Fruit fly (Drosophila melanogaster) whole organism, embryonic: ENCODE results near the gene Nph.

ENCODE experiments used
- Antp ChIP-seq: fragments of 200-800 bp; sonication (Bioruptor generic); optimal IDR thresholded peaks from 3 replicates; lab custom pipeline; 2016; ENCODE audit warnings: missing biosample characterization, missing genetic modification characterization
- Atf6 ChIP-seq: fragments of 200-800 bp; sonication (Bioruptor generic); IDR thresholded peaks from 2 replicates; pipeline ENCODE4 v1.3.6; 2022; ENCODE audit warnings: missing biosample characterization, missing genetic modification characterization
- BEAF-32 ChIP-seq: fragments of 200-800 bp; sonication (Bioruptor generic); optimal IDR thresholded peaks from 3 replicates; lab custom pipeline; 2017; ENCODE audit warnings: missing biosample characterization, missing genetic modification characterization, mild to moderate bottlenecking, moderate library complexity, missing genetic modification reagents
- Bdp1 ChIP-seq: fragments of 200-800 bp; sonication (Bioruptor generic); optimal IDR thresholded peaks from 3 replicates; lab custom pipeline; 2016; ENCODE audit warnings: missing biosample characterization, missing genetic modification characterization
- Bgb ChIP-seq: fragments of 200-800 bp; sonication (Bioruptor generic); IDR thresholded peaks from 2 replicates; pipeline ENCODE4 v1.3.6; 2022; ENCODE audit warnings: missing biosample characterization, missing genetic modification characterization; ENCODE audit not compliant: partially characterized antibody
- CG10366 ChIP-seq: fragments of 200-800 bp; sonication (Bioruptor generic); IDR thresholded peaks from 2 replicates; pipeline ENCODE4 v1.3.6; 2022; ENCODE audit warnings: missing biosample characterization, missing genetic modification characterization
- CG11247 ChIP-seq: fragments of 200-800 bp; sonication (Bioruptor generic); IDR thresholded peaks from 2 replicates; pipeline ENCODE4 v1.3.6; 2022; ENCODE audit warnings: missing biosample characterization, missing genetic modification characterization
- CG11723 ChIP-seq: fragments of 200-800 bp; sonication (Bioruptor generic); optimal IDR thresholded peaks from 2 replicates; lab custom pipeline; 2017; ENCODE audit warnings: missing biosample characterization, mild to moderate bottlenecking, missing genetic modification characterization
- CG12236 ChIP-seq: fragments of 200-800 bp; sonication (Bioruptor generic); optimal IDR thresholded peaks from 2 replicates; lab custom pipeline; 2016; ENCODE audit warnings: missing biosample characterization, missing genetic modification characterization
- CG12769 ChIP-seq: fragments of 200-800 bp; sonication (Bioruptor generic); optimal IDR thresholded peaks from 2 replicates; lab custom pipeline; 2019; ENCODE audit warnings: missing biosample characterization, mild to moderate bottlenecking, missing genetic modification characterization, moderate library complexity
- CG13123 ChIP-seq: fragments of 200-800 bp; sonication (Bioruptor generic); optimal IDR thresholded peaks from 2 replicates; lab custom pipeline; 2016; ENCODE audit warnings: missing biosample characterization, missing genetic modification characterization
- CG14667 ChIP-seq: fragments of 200-800 bp; sonication (Bioruptor generic); IDR thresholded peaks from 2 replicates; pipeline ENCODE4 v1.3.6; 2022; ENCODE audit warnings: missing biosample characterization, missing genetic modification characterization
- CG15601 ChIP-seq: fragments of 200-800 bp; sonication (Bioruptor generic); optimal IDR thresholded peaks from 3 replicates; lab custom pipeline; 2019; ENCODE audit warnings: missing biosample characterization, mild to moderate bottlenecking, missing genetic modification characterization, moderate library complexity
- CG2199 ChIP-seq: fragments of 200-800 bp; sonication (Bioruptor generic); IDR thresholded peaks from 3 replicates; pipeline ENCODE4 v1.3.6; 2022; ENCODE audit warnings: missing biosample characterization, missing genetic modification characterization
- CG2678 ChIP-seq: fragments of 200-800 bp; sonication (Bioruptor generic); optimal IDR thresholded peaks from 3 replicates; lab custom pipeline; 2019; ENCODE audit warnings: missing biosample characterization, mild to moderate bottlenecking, missing genetic modification characterization, moderate library complexity
- CG3838 ChIP-seq: fragments of 200-800 bp; sonication (Bioruptor generic); optimal IDR thresholded peaks from 3 replicates; lab custom pipeline; 2016; ENCODE audit warnings: missing biosample characterization, missing genetic modification characterization
- CG43689 ChIP-seq: fragments of 200-800 bp; sonication (Bioruptor generic); IDR thresholded peaks from 2 replicates; pipeline ENCODE4 v1.3.6; 2022; ENCODE audit warnings: missing biosample characterization, missing genetic modification characterization
- CG5245 ChIP-seq: fragments of 200-800 bp; sonication (Bioruptor generic); optimal IDR thresholded peaks from 3 replicates; lab custom pipeline; 2016; ENCODE audit warnings: missing biosample characterization, missing genetic modification characterization
- CG6654 ChIP-seq: fragments of 200-800 bp; sonication (Bioruptor generic); optimal IDR thresholded peaks from 2 replicates; lab custom pipeline; 2017; ENCODE audit warnings: missing biosample characterization, mild to moderate bottlenecking, missing genetic modification characterization
- CG6765 ChIP-seq: fragments of 200-800 bp; sonication (Bioruptor generic); optimal IDR thresholded peaks from 3 replicates; lab custom pipeline; 2017; ENCODE audit warnings: missing biosample characterization, mild to moderate bottlenecking, missing genetic modification characterization
- CG6813 ChIP-seq: fragments of 200-800 bp; sonication (Bioruptor generic); optimal IDR thresholded peaks from 2 replicates; lab custom pipeline; 2017; ENCODE audit warnings: missing biosample characterization, missing genetic modification characterization, mild to moderate bottlenecking, moderate library complexity, missing genetic modification reagents
- CG8089 ChIP-seq: fragments of 200-800 bp; sonication (Bioruptor generic); optimal IDR thresholded peaks from 3 replicates; lab custom pipeline; 2016; ENCODE audit warnings: missing biosample characterization, missing genetic modification characterization
- CG9932 ChIP-seq: fragments of 200-800 bp; sonication (Bioruptor generic); IDR thresholded peaks from 2 replicates; pipeline ENCODE4 v1.3.6; 2022; ENCODE audit warnings: missing biosample characterization, missing genetic modification characterization
- CTCF ChIP-seq: fragments of 200-800 bp; sonication (Bioruptor generic); optimal IDR thresholded peaks from 2 replicates; lab custom pipeline; 2017; ENCODE audit warnings: missing biosample characterization, mild to moderate bottlenecking, missing genetic modification characterization, moderate library complexity
- Chrac-16 ChIP-seq: fragments of 200-800 bp; sonication (Bioruptor generic); optimal IDR thresholded peaks from 3 replicates; lab custom pipeline; 2016; ENCODE audit warnings: missing biosample characterization, missing genetic modification characterization
- Dip3 ChIP-seq: fragments of 200-800 bp; sonication (Bioruptor generic); optimal IDR thresholded peaks from 3 replicates; lab custom pipeline; 2016; ENCODE audit warnings: missing biosample characterization, missing genetic modification characterization
- Fer2 ChIP-seq: fragments of 200-800 bp; sonication (Bioruptor generic); optimal IDR thresholded peaks from 2 replicates; lab custom pipeline; 2018; ENCODE audit warnings: missing biosample characterization, mild to moderate bottlenecking, missing genetic modification characterization, moderate library complexity
- HLHmδ ChIP-seq: fragments of 200-800 bp; sonication (Bioruptor generic); optimal IDR thresholded peaks from 2 replicates; lab custom pipeline; 2018; ENCODE audit warnings: missing biosample characterization, mild to moderate bottlenecking, missing genetic modification characterization, moderate library complexity
- Hr78 ChIP-seq, 2 experiments: fragments of 200-800 bp in 1 of 2; fragments of >200 bp in 1 of 2; sonication (Bioruptor generic) in 1 of 2; optimal IDR thresholded peaks; 2 replicates each; lab custom pipeline; 2017 to 2019; ENCODE audit warnings: missing biosample characterization in 2 of 2, missing genetic modification characterization in 2 of 2, mild to moderate bottlenecking in 1 of 2, moderate library complexity in 1 of 2
- Lim3 ChIP-seq: fragments of 200-800 bp; sonication (Bioruptor generic); IDR thresholded peaks from 2 replicates; pipeline ENCODE4 v1.3.6; 2022; ENCODE audit warnings: missing biosample characterization, missing genetic modification characterization
- Myb ChIP-seq: fragments of 200-800 bp; sonication (Bioruptor generic); optimal IDR thresholded peaks from 2 replicates; lab custom pipeline; 2016; ENCODE audit warnings: missing biosample characterization, missing genetic modification characterization
- NFAT ChIP-seq: fragments of 200-800 bp; sonication (Bioruptor generic); IDR thresholded peaks from 2 replicates; pipeline ENCODE4 v1.3.6; 2022; ENCODE audit warnings: missing biosample characterization, missing genetic modification characterization
- Nf-YB ChIP-seq: fragments of 200-800 bp; sonication (Bioruptor generic); optimal IDR thresholded peaks from 3 replicates; lab custom pipeline; 2019; ENCODE audit warnings: missing biosample characterization, mild to moderate bottlenecking, missing genetic modification characterization, moderate library complexity
- NfI ChIP-seq: fragments of 200-800 bp; sonication (Bioruptor generic); optimal IDR thresholded peaks from 3 replicates; lab custom pipeline; 2018; ENCODE audit warnings: missing biosample characterization, mild to moderate bottlenecking, missing genetic modification characterization, moderate library complexity
- Sry-β ChIP-seq: fragments of 200-800 bp; sonication (Bioruptor generic); optimal IDR thresholded peaks from 2 replicates; lab custom pipeline; 2018; ENCODE audit warnings: missing biosample characterization, mild to moderate bottlenecking, missing genetic modification characterization, moderate library complexity
- cg ChIP-seq: fragments of 200-800 bp; sonication (Bioruptor generic); optimal IDR thresholded peaks from 3 replicates; lab custom pipeline; 2019; ENCODE audit warnings: missing biosample characterization, mild to moderate bottlenecking, missing genetic modification characterization, moderate library complexity
- dpn ChIP-seq, 2 experiments: fragments of 200-800 bp; sonication (Bioruptor generic); optimal IDR thresholded peaks; 3 replicates each; lab custom pipeline; 2016; ENCODE audit warnings: missing biosample characterization in 2 of 2, missing genetic modification characterization in 2 of 2
- gsb ChIP-seq: fragments of 200-800 bp; sonication (Bioruptor generic); IDR thresholded peaks from 2 replicates; pipeline ENCODE4 v1.3.6; 2022; ENCODE audit warnings: missing biosample characterization, missing genetic modification characterization
- kay ChIP-seq: fragments of 200-800 bp; sonication (Bioruptor generic); optimal IDR thresholded peaks from 2 replicates; lab custom pipeline; 2016; ENCODE audit warnings: missing biosample characterization, missing genetic modification characterization
- pita ChIP-seq: fragments of 200-800 bp; sonication (Bioruptor generic); optimal IDR thresholded peaks from 2 replicates; lab custom pipeline; 2017; ENCODE audit warnings: missing biosample characterization, mild to moderate bottlenecking, missing genetic modification characterization
- pnt ChIP-seq: fragments of 200-800 bp; sonication (Bioruptor generic); optimal IDR thresholded peaks from 3 replicates; lab custom pipeline; 2016; ENCODE audit warnings: missing biosample characterization, missing genetic modification characterization
- pum ChIP-seq: fragments of 200-800 bp; sonication (Bioruptor generic); optimal IDR thresholded peaks from 2 replicates; lab custom pipeline; 2016; ENCODE audit warnings: missing biosample characterization, missing genetic modification characterization
- ranshi ChIP-seq: fragments of 200-800 bp; sonication (Bioruptor generic); IDR thresholded peaks from 2 replicates; pipeline ENCODE4 v1.3.6; 2022; ENCODE audit warnings: missing biosample characterization, missing genetic modification characterization
- rib ChIP-seq: fragments of 200-800 bp; sonication (Bioruptor generic); IDR thresholded peaks from 2 replicates; pipeline ENCODE4 v1.3.6; 2022; ENCODE audit warnings: missing biosample characterization, missing genetic modification characterization
- salm ChIP-seq: fragments of 200-800 bp; sonication (Bioruptor generic); optimal IDR thresholded peaks from 2 replicates; lab custom pipeline; 2018; ENCODE audit warnings: missing biosample characterization, mild to moderate bottlenecking, missing genetic modification characterization
- scrt ChIP-seq: fragments of 200-800 bp; sonication (Bioruptor generic); optimal IDR thresholded peaks from 2 replicates; lab custom pipeline; 2018; ENCODE audit warnings: missing biosample characterization, mild to moderate bottlenecking, missing genetic modification characterization, moderate library complexity
- stc ChIP-seq: fragments of 200-800 bp; sonication (Bioruptor generic); IDR thresholded peaks from 2 replicates; pipeline ENCODE4 v1.3.6; 2022; ENCODE audit warnings: missing biosample characterization, missing genetic modification characterization
- toy ChIP-seq: fragments of 200-800 bp; sonication (Bioruptor generic); IDR thresholded peaks from 2 replicates; pipeline ENCODE4 v1.3.6; 2022; ENCODE audit warnings: missing biosample characterization, missing genetic modification characterization
- unpg ChIP-seq: fragments of 200-800 bp; sonication (Bioruptor generic); optimal IDR thresholded peaks from 3 replicates; lab custom pipeline; 2018; ENCODE audit warnings: missing biosample characterization, mild to moderate bottlenecking, missing genetic modification characterization, moderate library complexity
- wdn ChIP-seq: fragments of 200-800 bp; sonication (Bioruptor generic); IDR thresholded peaks from 2 replicates; pipeline ENCODE4 v1.3.6; 2022; ENCODE audit warnings: missing biosample characterization, missing genetic modification characterization

The Nph gene

DNA sequence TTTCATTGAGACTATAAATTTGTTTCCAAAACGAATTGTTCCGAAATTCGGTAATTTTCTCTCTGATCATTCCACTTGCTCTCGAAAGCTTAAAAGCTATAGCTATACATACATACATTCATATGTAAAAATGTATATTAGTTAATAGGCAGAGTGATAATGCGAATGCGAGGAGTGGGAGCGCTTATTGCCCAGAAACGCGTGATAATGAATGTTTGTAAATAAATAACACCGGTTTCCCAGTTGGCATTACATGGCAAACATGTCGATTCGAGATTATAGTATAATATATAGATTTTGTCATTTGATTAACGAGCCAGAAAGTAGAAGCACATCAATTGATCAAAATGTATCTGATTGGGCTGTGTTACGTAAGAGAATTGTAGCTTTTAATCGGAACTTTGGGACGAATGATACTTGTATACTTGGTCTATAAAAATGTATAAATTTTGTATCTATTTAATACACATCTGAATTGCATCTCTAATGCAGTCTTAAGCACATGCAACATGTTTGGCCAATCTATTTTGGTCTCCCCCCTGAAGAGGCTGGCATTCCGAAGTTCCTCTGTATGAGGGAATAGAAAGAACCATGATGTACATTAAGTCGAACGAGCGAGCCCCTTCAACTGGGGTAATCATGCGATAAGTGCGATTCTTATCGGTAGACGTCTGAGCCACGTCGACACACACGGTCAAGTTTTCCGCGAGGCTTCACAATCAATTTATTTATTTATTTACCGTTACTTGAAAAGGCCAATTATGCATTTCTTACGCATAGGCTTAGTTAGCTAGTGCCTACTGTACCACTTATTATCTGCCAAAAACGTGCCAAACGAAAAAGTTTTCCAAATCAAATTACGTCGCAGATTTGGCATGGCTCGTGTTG, 8.2 kb upstream of the Nph start (continued):
- TF ChIP-seq CG43689 (GFP tag; lab: Robert Waterston, UW) (no peak), Antp (GFP tag; lab: Kevin White, UChicago) (no peak), dpn (GFP tag; optimal IDR thresholded peaks at IDR 0.05; lab: Kevin White, UChicago) (peak in 1 of 2 experiments; percentile 19), CG13123 (GFP tag; lab: Kevin White, UChicago) (no peak), CG3838 (no peak), CG12236 (GFP tag; lab: Kevin White, UChicago) (no peak), toy (GFP tag; lab: Robert Waterston, UW) (0 out of 2 replicates have a peak, but pooled peaks have one; percentile 11), stc (GFP tag; lab: Robert Waterston, UW) (0 out of 2 replicates have a peak, but pooled peaks have one; percentile 25), cg (no peak), Myb (GFP tag; lab: Kevin White, UChicago) (peak; percentile 2), NFAT (GFP tag; lab: Robert Waterston, UW) (peak; percentile 49; the same call in 1 of the 2 replicates), Sry-β (GFP tag; lab: Kevin White, UChicago) (no peak), rib (peak; percentile 68; the same call in 1 of the 2 replicates), NfI (GFP tag; lab: Kevin White, UChicago) (no peak), unpg (GFP tag; lab: Kevin White, UChicago) (no peak), CG6654 (GFP tag; lab: Kevin White, UChicago) (no peak), CTCF (GFP tag; lab: Kevin White, UChicago) (no peak), scrt (GFP tag; lab: Kevin White, UChicago) (no peak), kay (no peak), pita (GFP tag; lab: Kevin White, UChicago) (no peak), BEAF-32 (GFP tag; lab: Kevin White, UChicago) (no peak), salm (tag; lab: Kevin White, UChicago) (no peak), CG5245 (GFP tag; lab: Kevin White, UChicago) (no peak), CG10366 (GFP tag; lab: Robert Waterston, UW) (no peak), Hr78 (GFP tag; optimal IDR thresholded peaks at IDR 0.05; lab: Kevin White, UChicago) (no peak), Atf6 (GFP tag; lab: Robert Waterston, UW) (peak; percentile 54), pnt (GFP tag; lab: Kevin White, UChicago) (no peak), Fer2 (tag; lab: Kevin White, UChicago) (no peak), wdn (no peak), HLHmδ (no peak), Lim3 (GFP tag; lab: Robert Waterston, UW) (no peak), Nf-YB (GFP tag; lab: Kevin White, UChicago) (no peak), Chrac-16 (GFP tag; lab: Kevin White, UChicago) (no peak), pum (GFP tag; lab: Kevin White, UChicago) (no peak), CG6813 (GFP tag; lab: Kevin White, UChicago) (no peak), CG15601 (tag; lab: Kevin White, UChicago) (no peak), CG2199 (GFP tag; lab: Robert Waterston, UW) (no peak), CG11247 (GFP tag; lab: Robert Waterston, UW) (0 out of 2 replicates have a peak, but pooled peaks have one; percentile 27), Bdp1 (no peak), CG8089 (GFP tag; lab: Kevin White, UChicago) (no peak), gsb (no peak), CG6765 (GFP tag; lab: Kevin White, UChicago) (peak; percentile 31), CG12769 (no peak), CG14667 (no peak), Dip3 (no peak), CG9932 (peak; percentile 73), CG11723 (GFP tag; lab: Kevin White, UChicago) (no peak), CG2678 (tag; lab: Kevin White, UChicago) (peak; percentile 49), ranshi (peak; percentile 23; the same call in 1 of the 2 replicates), Bgb (GFP tag; lab: Robert Waterston, UW) (no peak)
